Fruit fly (Drosophila melanogaster): Measurements from ENCODE around the gene TAF1B.
A peak's percentile ranks its signal among the peaks of the same experiment; 100 is the strongest.

TAF1B gene

DNA sequence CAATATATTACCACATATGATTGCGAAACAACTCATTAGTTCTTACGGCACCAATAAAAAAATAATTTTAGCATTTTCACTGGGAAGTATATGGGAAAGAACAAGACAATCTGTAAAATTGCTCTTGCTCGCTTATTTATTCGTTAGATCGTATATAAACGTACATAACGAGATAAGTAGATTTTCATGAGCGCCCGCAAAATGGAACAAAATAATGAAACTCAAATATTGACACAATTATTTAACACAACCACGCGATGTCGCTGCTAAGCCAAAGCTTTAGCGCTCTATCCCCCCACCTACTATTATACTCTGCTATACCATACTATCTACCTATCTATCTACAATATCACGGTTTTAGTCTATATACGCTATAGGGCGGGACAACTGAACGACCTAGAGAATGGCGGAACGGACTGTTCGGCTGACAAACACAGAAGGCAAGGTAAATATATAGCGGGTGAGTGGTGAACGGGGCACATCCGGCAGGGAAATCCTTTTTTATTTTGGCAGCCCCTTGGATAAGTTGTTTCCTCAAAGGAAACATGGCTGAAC is 12.9 kb downstream of the TAF1B start (continued):
- peak; percentile 28 for TF ChIP-seq pfk (GFP tag; optimal IDR thresholded peaks at IDR 0.05)
- no peak for TF ChIP-seq CG6683 (GFP tag; optimal IDR thresholded peaks at IDR 0.05)
- peak; percentile 34 for TF ChIP-seq CG2678 (tag; optimal IDR thresholded peaks at IDR 0.05)
- TF ChIP-seq E2f2 (GFP tag; IDR thresholded peaks at IDR 0.05): no peak
- TF ChIP-seq mirr (GFP tag; optimal IDR thresholded peaks at IDR 0.05): peak; percentile 47
- TF ChIP-seq CG6254 (GFP tag; optimal IDR thresholded peaks at IDR 0.05): no peak
- no peak for TF ChIP-seq CG18262 (tag; optimal IDR thresholded peaks at IDR 0.05)
- TF ChIP-seq Ptx1 (GFP tag; IDR thresholded peaks at IDR 0.05): no peak
- no peak for TF ChIP-seq sens (GFP tag)
- TF ChIP-seq CG12769 (tag; optimal IDR thresholded peaks at IDR 0.05): no peak
- TF ChIP-seq chn (GFP tag; optimal IDR thresholded peaks at IDR 0.05): no peak
- TF ChIP-seq CG2129 (GFP tag; IDR thresholded peaks at IDR 0.05; ENCODE audit: partially characterized antibody): no peak
- no peak for TF ChIP-seq CG16815 (GFP tag; optimal IDR thresholded peaks at IDR 0.05)
- TF ChIP-seq Sox100B (GFP tag; optimal IDR thresholded peaks at IDR 0.05): peak; percentile 1
- peak; percentile 20 for TF ChIP-seq PHDP (tag; optimal IDR thresholded peaks at IDR 0.05)
- no peak for TF ChIP-seq CG7271 (tag; optimal IDR thresholded peaks at IDR 0.05)
- TF ChIP-seq CG10147 (GFP tag; optimal IDR thresholded peaks at IDR 0.05): no peak
- no peak for TF ChIP-seq gce (GFP tag; IDR thresholded peaks at IDR 0.05)
- no peak for TF ChIP-seq CG4730 (GFP tag; IDR thresholded peaks at IDR 0.05)
- TF ChIP-seq pum (GFP tag; optimal IDR thresholded peaks at IDR 0.05): no peak
- TF ChIP-seq CG12104 (GFP tag; optimal IDR thresholded peaks at IDR 0.05): no peak
- no peak for TF ChIP-seq pzg (GFP tag; optimal IDR thresholded peaks at IDR 0.05)
- TF ChIP-seq CrebB (tag; optimal IDR thresholded peaks at IDR 0.05): no peak
- TF ChIP-seq ken (GFP tag; IDR thresholded peaks at IDR 0.05): no peak
- TF ChIP-seq B-H2 (GFP tag; optimal IDR thresholded peaks at IDR 0.05): peak; percentile 14
- no peak for TF ChIP-seq CG7357 (GFP tag; IDR thresholded peaks at IDR 0.05)
- no peak for TF ChIP-seq CG10431 (GFP tag; optimal IDR thresholded peaks at IDR 0.05)
- TF ChIP-seq CG10321 (GFP tag; IDR thresholded peaks at IDR 0.05): no peak
- no peak for TF ChIP-seq pb (GFP tag; optimal IDR thresholded peaks at IDR 0.05)
- peak in 1 of 2 experiments; percentile 87 for TF ChIP-seq Pdp1 (GFP tag; optimal IDR thresholded peaks at IDR 0.05)
- peak; percentile 7 for TF ChIP-seq CG10274 (GFP tag; optimal IDR thresholded peaks at IDR 0.05)
- TF ChIP-seq HmgZ (tag; optimal IDR thresholded peaks at IDR 0.05): no peak
- no peak for TF ChIP-seq CG17912 (GFP tag; optimal IDR thresholded peaks at IDR 0.05)
- no peak for TF ChIP-seq Side (GFP tag; optimal IDR thresholded peaks at IDR 0.05)
- TF ChIP-seq Sox102F (GFP tag; optimal IDR thresholded peaks at IDR 0.05): no peak
- TF ChIP-seq CG3065 (GFP tag; optimal IDR thresholded peaks at IDR 0.05): no peak
- no peak for TF ChIP-seq CG17829 (tag; optimal IDR thresholded peaks at IDR 0.05)
- no peak for TF ChIP-seq repo (GFP tag; optimal IDR thresholded peaks at IDR 0.05)
- TF ChIP-seq Bteb2 (GFP tag; optimal IDR thresholded peaks at IDR 0.05): no peak
- TF ChIP-seq stc (GFP tag; IDR thresholded peaks at IDR 0.05): no peak
- peak; percentile 35 for TF ChIP-seq CG34376 (GFP tag; optimal IDR thresholded peaks at IDR 0.05)
- TF ChIP-seq BtbVII (GFP tag; optimal IDR thresholded peaks at IDR 0.05): peak; percentile 3
- no peak for TF ChIP-seq insv (GFP tag; optimal IDR thresholded peaks at IDR 0.05)
- TF ChIP-seq knrl (GFP tag; IDR thresholded peaks at IDR 0.05; ENCODE audit: partially characterized antibody): no peak
- no peak for TF ChIP-seq CG14667 (GFP tag; IDR thresholded peaks at IDR 0.05)
- no peak for TF ChIP-seq sc (optimal IDR thresholded peaks at IDR 0.05)
- no peak for TF ChIP-seq sc (GFP tag; optimal IDR thresholded peaks at IDR 0.05)
- peak; percentile 25 for TF ChIP-seq CG10543 (GFP tag; optimal IDR thresholded peaks at IDR 0.05)
- no peak for TF ChIP-seq Lhr (GFP tag; optimal IDR thresholded peaks at IDR 0.05)
- no peak for TF ChIP-seq CG2116 (GFP tag; optimal IDR thresholded peaks at IDR 0.05)
- no peak for TF ChIP-seq da (GFP tag; optimal IDR thresholded peaks at IDR 0.05)
